Fruit fly (Drosophila melanogaster) whole organism, adult: ENCODE data around the gene Snoo.
A peak's percentile ranks its signal among the peaks of the same experiment; 100 is the strongest.

Experiments used
- CG11617 ChIP-seq: fragments of 200-800 bp; sonication (Bioruptor generic); optimal IDR thresholded peaks from 2 replicates; lab custom pipeline; 2017; ENCODE audit warnings: mild to moderate bottlenecking, missing biosample characterization, missing genetic modification reagents, missing genetic modification characterization
- CG12768 ChIP-seq: fragments of 200-800 bp; sonication (Bioruptor generic); optimal IDR thresholded peaks from 2 replicates; lab custom pipeline; 2017; ENCODE audit warnings: missing biosample characterization, missing genetic modification characterization, mild to moderate bottlenecking, moderate library complexity, missing genetic modification reagents
- CG14711 ChIP-seq: fragments of 200-800 bp; sonication (Bioruptor generic); optimal IDR thresholded peaks from 2 replicates; lab custom pipeline; 2018; ENCODE audit warnings: missing biosample characterization, mild to moderate bottlenecking, missing genetic modification characterization, moderate library complexity
- CG1620 ChIP-seq: fragments of 200-800 bp; sonication (Bioruptor generic); optimal IDR thresholded peaks from 2 replicates; lab custom pipeline; 2016; ENCODE audit warnings: missing biosample characterization, missing genetic modification characterization
- CG33017 ChIP-seq: fragments of 200-800 bp; sonication (Bioruptor generic); optimal IDR thresholded peaks from 2 replicates; lab custom pipeline; 2018; ENCODE audit warnings: missing biosample characterization, mild to moderate bottlenecking, missing genetic modification characterization, moderate library complexity
- CG5204 ChIP-seq: fragments of 200-800 bp; sonication (Bioruptor generic); optimal IDR thresholded peaks from 2 replicates; lab custom pipeline; 2016; ENCODE audit warnings: missing biosample characterization, missing genetic modification characterization
- CG7045 ChIP-seq: fragments of 200-800 bp; sonication (Bioruptor generic); optimal IDR thresholded peaks from 2 replicates; lab custom pipeline; 2017; ENCODE audit warnings: missing biosample characterization, mild to moderate bottlenecking, missing genetic modification characterization
- CG7101 ChIP-seq: fragments of 200-800 bp; sonication (Bioruptor generic); optimal IDR thresholded peaks from 2 replicates; lab custom pipeline; 2018; ENCODE audit warnings: missing biosample characterization, mild to moderate bottlenecking, missing genetic modification characterization, moderate library complexity
- Clk ChIP-seq: fragments of 200-800 bp; sonication (Bioruptor generic); optimal IDR thresholded peaks from 2 replicates; lab custom pipeline; 2017; ENCODE audit warnings: missing biosample characterization, missing genetic modification characterization
- Crg-1 ChIP-seq: fragments of 200-800 bp; sonication (Bioruptor generic); optimal IDR thresholded peaks from 2 replicates; lab custom pipeline; 2016; ENCODE audit warnings: missing biosample characterization, missing genetic modification characterization
- Hr96 ChIP-seq: fragments of 200-800 bp; sonication (Bioruptor generic); optimal IDR thresholded peaks from 2 replicates; lab custom pipeline; 2016; ENCODE audit warnings: missing biosample characterization, missing genetic modification characterization
- Mnt ChIP-seq: fragments of 200-800 bp; sonication (Bioruptor generic); optimal IDR thresholded peaks from 2 replicates; lab custom pipeline; 2016; ENCODE audit warnings: missing biosample characterization, mild to moderate bottlenecking, missing genetic modification characterization
- bab1 ChIP-seq: fragments of 200-800 bp; sonication (Bioruptor generic); optimal IDR thresholded peaks from 3 replicates; lab custom pipeline; 2019; ENCODE audit warnings: missing biosample characterization, mild to moderate bottlenecking, missing genetic modification characterization, moderate library complexity
- cic ChIP-seq: fragments of 200-800 bp; sonication (Bioruptor generic); optimal IDR thresholded peaks from 2 replicates; lab custom pipeline; 2017; ENCODE audit warnings: missing biosample characterization, mild to moderate bottlenecking, missing genetic modification characterization, moderate library complexity
- cnc ChIP-seq, 2 experiments: fragments of >200 bp; optimal IDR thresholded peaks; 2 replicates each; lab custom pipeline; 2017
- kay ChIP-seq: fragments of 200-800 bp; sonication (Bioruptor generic); peaks from one replicate; lab custom pipeline; 2016; ENCODE audit warnings: missing biosample characterization, missing genetic modification characterization, borderline replicate concordance
- ovo ChIP-seq: fragments of 200-800 bp; sonication (Bioruptor generic); optimal IDR thresholded peaks from 2 replicates; lab custom pipeline; 2016; ENCODE audit warnings: missing biosample characterization, missing genetic modification characterization
- pad ChIP-seq: fragments of 200-800 bp; sonication (Bioruptor generic); optimal IDR thresholded peaks from 3 replicates; lab custom pipeline; 2017; ENCODE audit warnings: missing biosample characterization, missing genetic modification characterization, mild to moderate bottlenecking, moderate library complexity, missing genetic modification reagents
- tj ChIP-seq: fragments of 200-800 bp; sonication (Bioruptor generic); optimal IDR thresholded peaks from 3 replicates; lab custom pipeline; 2017; ENCODE audit warnings: missing biosample characterization, mild to moderate bottlenecking, missing genetic modification characterization, moderate library complexity
- toe ChIP-seq: fragments of 200-800 bp; sonication (Bioruptor generic); optimal IDR thresholded peaks from 2 replicates; lab custom pipeline; 2016; ENCODE audit warnings: missing biosample characterization, missing genetic modification characterization

Gene Snoo

DNA sequence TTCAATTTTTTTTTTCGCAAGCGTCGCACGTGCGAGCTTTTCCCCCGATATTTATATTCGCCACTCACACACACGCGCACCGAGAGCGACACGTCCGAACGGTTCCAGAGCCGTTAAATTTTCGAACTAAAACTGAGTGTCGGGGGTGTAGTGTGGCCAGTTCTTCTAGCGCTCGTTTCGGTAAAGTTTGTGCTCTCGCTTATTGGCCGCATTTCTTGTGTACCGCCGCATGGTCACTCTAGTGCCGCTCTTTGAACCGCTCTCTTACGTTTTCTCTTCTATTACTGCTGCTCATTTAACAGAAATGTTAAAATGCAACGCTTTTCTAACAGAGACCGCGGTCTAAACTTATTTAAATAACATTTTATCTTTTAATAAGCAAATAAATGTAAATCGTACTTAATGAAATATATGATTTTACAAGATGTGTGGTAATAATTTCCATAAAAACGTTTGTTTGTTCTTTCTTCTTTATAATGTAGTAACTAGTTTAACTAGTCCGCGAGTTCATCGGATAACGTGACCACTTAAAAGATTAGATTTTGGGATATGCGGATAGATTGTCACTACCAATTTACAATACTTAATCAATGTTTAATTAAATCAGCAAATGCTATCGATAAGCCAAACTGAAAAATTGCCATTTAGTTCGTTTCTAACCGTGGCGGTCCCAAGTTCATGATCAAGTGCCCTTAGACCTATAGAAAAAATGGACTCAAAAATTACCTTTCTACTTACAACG lies at the start of gene Snoo:
Gene Snoo, minus strand, starts transcription at position 138 of the 742 bp plus-strand sequence.
- TF ChIP-seq CG33017: peak; percentile 4
- TF ChIP-seq kay (GFP tag; lab: Kevin White, UChicago): peak; percentile 90
- peak; percentile 3 for TF ChIP-seq CG7101 (tag; lab: Kevin White, UChicago)
- no peak for TF ChIP-seq cnc (optimal IDR thresholded peaks at IDR 0.05; lab: Kevin White, UChicago)
- no peak for TF ChIP-seq Crg-1 (GFP tag; lab: Kevin White, UChicago)
- TF ChIP-seq cic: no peak
- TF ChIP-seq bab1 (GFP tag; lab: Kevin White, UChicago): peak; percentile 12
- TF ChIP-seq Mnt (GFP tag; lab: Kevin White, UChicago): peak; percentile 89
- no peak for TF ChIP-seq CG5204 (GFP tag; lab: Kevin White, UChicago)

- TF ChIP-seq tj (peak; percentile 24), cic (no peak), Hr96 (GFP tag; lab: Kevin White, UChicago) (no peak), toe (GFP tag; lab: Kevin White, UChicago) (no peak), CG11617 (GFP tag; lab: Kevin White, UChicago) (no peak), CG33017 (peak; percentile 82), CG12768 (peak; percentile 53), Crg-1 (GFP tag; lab: Kevin White, UChicago) (no peak), kay (GFP tag; lab: Kevin White, UChicago) (no peak), Clk (GFP tag; lab: Kevin White, UChicago) (no peak), CG1620 (GFP tag; lab: Kevin White, UChicago) (no peak), Mnt (GFP tag; lab: Kevin White, UChicago) (no peak), CG7101 (tag; lab: Kevin White, UChicago) (peak; percentile 68), CG14711 (tag; lab: Kevin White, UChicago) (peak; percentile 44), ovo (GFP tag; lab: Kevin White, UChicago) (no peak), CG5204 (GFP tag; lab: Kevin White, UChicago) (no peak), cnc (optimal IDR thresholded peaks at IDR 0.05; lab: Kevin White, UChicago) (peak in 1 of 2 experiments; percentile 71), CG7045 (peak; percentile 18), pad (GFP tag; lab: Kevin White, UChicago) (no peak), bab1 (GFP tag; lab: Kevin White, UChicago) (no peak)
Measured at dm6 chr2L:8033756-8034155, 49.8 kb upstream of the Snoo start.

- TF ChIP-seq cic (peak; percentile 29), CG1620 (GFP tag; lab: Kevin White, UChicago) (no peak), bab1 (GFP tag; lab: Kevin White, UChicago) (peak; percentile 22), CG33017 (no peak), ovo (GFP tag; lab: Kevin White, UChicago) (no peak), CG5204 (GFP tag; lab: Kevin White, UChicago) (no peak), CG7101 (tag; lab: Kevin White, UChicago) (peak; percentile 1), CG11617 (GFP tag; lab: Kevin White, UChicago) (no peak), Hr96 (GFP tag; lab: Kevin White, UChicago) (no peak), CG14711 (tag; lab: Kevin White, UChicago) (peak; percentile 74), Mnt (GFP tag; lab: Kevin White, UChicago) (no peak), toe (GFP tag; lab: Kevin White, UChicago) (no peak), CG7045 (no peak), Crg-1 (GFP tag; lab: Kevin White, UChicago) (no peak), kay (GFP tag; lab: Kevin White, UChicago) (no peak), CG12768 (peak; percentile 36), Clk (GFP tag; lab: Kevin White, UChicago) (no peak), pad (GFP tag; lab: Kevin White, UChicago) (peak; percentile 72), tj (no peak), cnc (optimal IDR thresholded peaks at IDR 0.05; lab: Kevin White, UChicago) (no peak)
Measured at dm6 chr2L:8031588-8031987, 47.6 kb upstream of the Snoo start.

DNA sequence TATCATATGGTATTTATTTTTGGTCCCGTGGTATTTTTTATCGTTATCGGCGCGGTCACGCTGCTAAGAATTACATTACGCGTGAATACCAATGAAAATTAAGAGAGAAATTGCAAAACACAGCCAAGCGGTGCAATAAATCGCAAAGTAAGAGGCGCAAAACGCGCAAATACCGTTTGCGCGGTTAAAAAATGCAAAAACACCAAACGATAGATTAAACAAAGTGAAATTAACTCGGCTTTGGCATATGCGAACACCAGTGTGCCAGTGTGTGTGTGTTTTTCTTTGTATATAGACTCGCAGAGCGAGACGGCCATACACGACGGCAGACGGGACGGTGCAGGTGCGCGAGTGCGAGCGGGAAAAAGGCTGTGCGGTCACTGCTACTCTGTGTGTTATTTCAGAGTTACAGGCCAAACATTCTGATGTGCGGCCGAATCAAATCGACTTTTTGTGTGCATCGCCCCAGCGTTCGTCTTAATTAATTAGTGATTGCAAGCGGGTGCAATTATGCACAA lies 46.8 kb upstream of the Snoo start, which contains the start of gene Cka:
Gene Cka, plus strand, starts transcription at position 29 of the 518 bp plus-strand sequence.
- peak; percentile 41 for TF ChIP-seq CG12768
- TF ChIP-seq CG7101 (tag; lab: Kevin White, UChicago): no peak
- peak; percentile 39 for TF ChIP-seq tj
- peak; percentile 57 for TF ChIP-seq CG14711 (tag; lab: Kevin White, UChicago)
- no peak for TF ChIP-seq ovo (GFP tag; lab: Kevin White, UChicago)
- TF ChIP-seq CG11617 (GFP tag; lab: Kevin White, UChicago): peak; percentile 12
- TF ChIP-seq toe (GFP tag; lab: Kevin White, UChicago): no peak
- peak; percentile 4 for TF ChIP-seq CG33017
- TF ChIP-seq CG7045: no peak
- TF ChIP-seq Mnt (GFP tag; lab: Kevin White, UChicago): peak; percentile 65
- TF ChIP-seq cic: peak; percentile 30
- peak; percentile 64 for TF ChIP-seq pad (GFP tag; lab: Kevin White, UChicago)
- TF ChIP-seq kay (GFP tag; lab: Kevin White, UChicago): no peak
- peak; percentile 32 for TF ChIP-seq bab1 (GFP tag; lab: Kevin White, UChicago)

dm6 chr2L:8030102-8030501 lies 46.1 kb upstream of the Snoo start:
- TF ChIP-seq CG33017: no peak
- no peak for TF ChIP-seq Hr96 (GFP tag; lab: Kevin White, UChicago)
- no peak for TF ChIP-seq kay (GFP tag; lab: Kevin White, UChicago)
- TF ChIP-seq tj: no peak
- no peak for TF ChIP-seq toe (GFP tag; lab: Kevin White, UChicago)
- TF ChIP-seq Mnt (GFP tag; lab: Kevin White, UChicago): no peak
- no peak for TF ChIP-seq pad (GFP tag; lab: Kevin White, UChicago)
- no peak for TF ChIP-seq CG7045
